Fruit fly (Drosophila melanogaster) whole organism, pupa: ENCODE results near the gene CG17260.

Experiments
- CG10348 ChIP-seq: fragments of 200-800 bp; sonication (Bioruptor generic); IDR thresholded peaks from 2 replicates; pipeline ENCODE4 v1.3.6; 2022; ENCODE audit warnings: missing biosample characterization, missing genetic modification characterization
- CG12605 ChIP-seq: fragments of 200-800 bp; sonication (Bioruptor generic); IDR thresholded peaks from 2 replicates; pipeline ENCODE4 v1.3.6; 2022; ENCODE audit warnings: missing biosample characterization, missing genetic modification characterization
- CG13204 ChIP-seq: fragments of 200-800 bp; sonication (Bioruptor generic); optimal IDR thresholded peaks from 2 replicates; lab custom pipeline; 2018; ENCODE audit warnings: missing biosample characterization, mild to moderate bottlenecking, missing genetic modification characterization, moderate library complexity
- CG14655 ChIP-seq: fragments of 200-800 bp; sonication (Bioruptor generic); optimal IDR thresholded peaks from 3 replicates; lab custom pipeline; 2017; ENCODE audit warnings: mild to moderate bottlenecking, missing biosample characterization, missing genetic modification reagents, missing genetic modification characterization
- CG15710 ChIP-seq: fragments of 200-800 bp; sonication (Bioruptor generic); optimal IDR thresholded peaks from 2 replicates; lab custom pipeline; 2018; ENCODE audit warnings: missing biosample characterization, mild to moderate bottlenecking, missing genetic modification characterization, moderate library complexity
- CG17806 ChIP-seq: fragments of 200-800 bp; sonication (Bioruptor generic); optimal IDR thresholded peaks from 2 replicates; lab custom pipeline; 2018; ENCODE audit warnings: missing biosample characterization, mild to moderate bottlenecking, missing genetic modification characterization, moderate library complexity
- CG32121 ChIP-seq: fragments of 200-800 bp; sonication (Bioruptor generic); IDR thresholded peaks from 2 replicates; pipeline ENCODE4 v1.3.6; 2022; ENCODE audit warnings: missing biosample characterization, missing genetic modification characterization
- CG34367 ChIP-seq: fragments of 200-800 bp; sonication (Bioruptor generic); optimal IDR thresholded peaks from 2 replicates; lab custom pipeline; 2018; ENCODE audit warnings: missing biosample characterization, mild to moderate bottlenecking, missing genetic modification characterization
- CG4496 ChIP-seq: fragments of 200-800 bp; sonication (Bioruptor generic); IDR thresholded peaks from 3 replicates; pipeline ENCODE4 v1.3.6; 2022; ENCODE audit warnings: missing biosample characterization, missing genetic modification characterization
- CG8159 ChIP-seq: fragments of 200-800 bp; sonication (Bioruptor generic); optimal IDR thresholded peaks from 3 replicates; lab custom pipeline; 2018; ENCODE audit warnings: missing biosample characterization, mild to moderate bottlenecking, missing genetic modification characterization, moderate library complexity
- CG8301 ChIP-seq: fragments of 200-800 bp; sonication (Bioruptor generic); optimal IDR thresholded peaks from 2 replicates; lab custom pipeline; 2018; ENCODE audit warnings: missing biosample characterization, mild to moderate bottlenecking, missing genetic modification characterization
- CG9948 ChIP-seq: fragments of 200-800 bp; sonication (Bioruptor generic); optimal IDR thresholded peaks from 2 replicates; lab custom pipeline; 2018; ENCODE audit warnings: missing biosample characterization, mild to moderate bottlenecking, missing genetic modification characterization, moderate library complexity
- D1 ChIP-seq: fragments of 200-800 bp; sonication (Bioruptor generic); optimal IDR thresholded peaks from 2 replicates; lab custom pipeline; 2018; ENCODE audit warnings: missing biosample characterization, mild to moderate bottlenecking, missing genetic modification characterization, moderate library complexity
- EcR ChIP-seq: fragments of 200-800 bp; sonication (Bioruptor generic); optimal IDR thresholded peaks from 3 replicates; lab custom pipeline; 2019; ENCODE audit warnings: missing biosample characterization, missing genetic modification characterization, mild to moderate bottlenecking, moderate library complexity, missing genetic modification reagents
- Ets98B ChIP-seq: fragments of 200-800 bp; sonication (Bioruptor generic); IDR thresholded peaks from 2 replicates; pipeline ENCODE4 v1.3.6; 2022; ENCODE audit warnings: missing biosample characterization, missing genetic modification characterization
- Pif1A ChIP-seq: fragments of 200-800 bp; sonication (Bioruptor generic); optimal IDR thresholded peaks from 3 replicates; lab custom pipeline; 2016; ENCODE audit warnings: missing biosample characterization, missing genetic modification characterization
- Pif1B ChIP-seq: fragments of 200-800 bp; sonication (Bioruptor generic); optimal IDR thresholded peaks from 3 replicates; lab custom pipeline; 2016; ENCODE audit warnings: missing biosample characterization, missing genetic modification characterization
- Snoo ChIP-seq: fragments of 200-800 bp; sonication (Bioruptor generic); optimal IDR thresholded peaks from 3 replicates; lab custom pipeline; 2017; ENCODE audit warnings: missing biosample characterization, mild to moderate bottlenecking, missing genetic modification characterization, inconsistent platforms
- fd96Ca ChIP-seq: fragments of 200-800 bp; sonication (Bioruptor generic); IDR thresholded peaks from 3 replicates; pipeline ENCODE4 v1.3.6; 2022; ENCODE audit warnings: missing biosample characterization, missing genetic modification characterization
- gl ChIP-seq: fragments of 200-800 bp; sonication (Bioruptor generic); optimal IDR thresholded peaks from 2 replicates; lab custom pipeline; 2018; ENCODE audit warnings: missing biosample characterization, mild to moderate bottlenecking, missing genetic modification characterization
- rn ChIP-seq: fragments of 200-800 bp; sonication (Bioruptor generic); IDR thresholded peaks from 2 replicates; pipeline ENCODE4 v1.3.6; 2022; ENCODE audit warnings: missing biosample characterization, missing genetic modification characterization

The CG17260 gene

DNA sequence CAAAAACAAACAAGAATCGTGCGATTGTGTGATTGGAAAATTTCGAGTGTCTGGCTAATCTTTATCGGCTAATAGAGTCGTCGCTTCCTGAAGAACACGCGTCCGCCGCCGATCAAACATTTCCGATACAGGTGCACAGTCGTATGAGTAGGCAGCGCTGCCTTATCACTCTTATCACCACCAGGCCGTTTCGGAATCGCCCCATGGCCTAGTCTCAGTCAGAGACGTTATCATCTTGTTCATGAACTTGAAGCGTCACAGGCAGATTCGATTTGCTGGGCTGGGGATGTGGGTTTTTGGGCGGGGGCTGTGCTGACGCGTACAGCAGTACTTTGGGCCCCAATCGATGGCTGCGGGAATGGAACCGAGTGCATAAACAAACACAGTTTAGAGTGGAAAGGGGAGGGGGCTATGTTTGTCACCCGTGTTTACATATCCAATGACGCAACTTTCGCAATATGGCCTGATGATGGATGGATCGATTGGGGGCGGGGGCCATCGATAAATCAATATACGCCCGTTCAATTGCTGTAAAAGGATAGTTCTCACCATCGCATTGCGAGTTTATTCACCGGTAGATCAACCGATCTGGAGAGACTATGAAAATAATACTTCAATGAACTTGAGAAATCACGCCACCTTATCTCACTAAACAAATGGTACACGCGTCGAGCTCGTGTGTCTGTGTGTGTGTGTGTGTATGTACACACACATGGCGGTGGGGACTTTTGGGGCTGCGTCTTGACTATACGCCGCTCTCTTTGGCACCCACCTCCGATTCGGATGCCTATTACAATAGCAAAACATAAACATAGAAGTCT, 21.1 kb downstream of the CG17260 start:
- TF ChIP-seq Pif1A (GFP tag; lab: Kevin White, UChicago) (no peak), EcR (GFP tag; lab: Kevin White, UChicago) (peak; percentile 0)

DNA sequence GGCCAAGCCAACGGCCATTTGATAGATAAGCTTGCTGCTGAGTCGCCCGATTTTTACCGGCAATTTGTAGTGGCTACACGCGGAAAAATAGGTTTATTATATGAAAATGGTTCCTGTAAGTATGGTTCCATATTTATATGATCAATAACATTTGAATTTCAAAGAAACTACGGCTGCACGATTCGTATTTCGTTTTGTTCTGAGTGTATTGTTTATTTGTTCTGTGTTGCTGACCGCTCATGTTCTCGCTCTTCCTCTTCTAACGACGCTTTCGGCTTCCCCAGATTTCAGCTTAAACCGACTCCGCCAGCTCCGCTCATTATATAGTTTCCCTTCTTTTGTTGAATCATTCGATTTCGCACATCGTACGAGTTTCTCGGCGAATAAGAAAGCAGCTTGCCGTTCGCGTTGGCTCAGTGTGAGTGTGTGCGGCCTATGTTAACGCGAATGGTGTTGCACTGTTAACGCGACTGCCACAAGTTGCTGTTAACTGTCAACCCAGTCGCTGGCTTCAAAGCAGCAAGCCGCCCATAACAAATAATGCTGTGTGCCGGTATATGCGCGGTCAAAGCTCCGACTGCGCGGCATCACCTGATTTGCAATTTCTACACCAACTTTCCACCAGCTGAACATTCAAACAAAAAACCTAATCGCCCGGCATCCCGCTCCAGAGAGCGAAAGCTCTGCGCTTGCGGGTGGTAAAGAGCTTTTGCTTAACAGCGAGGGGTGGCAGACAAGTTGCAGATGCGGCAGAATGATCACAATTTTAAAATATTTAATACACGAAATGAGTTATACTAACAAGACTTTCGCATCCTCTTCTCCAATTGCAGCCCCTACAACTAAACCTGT, 22.0 kb downstream of the CG17260 start:
- peak; percentile 36 for TF ChIP-seq Ets98B (GFP tag; lab: Robert Waterston, UW)
- no peak for TF ChIP-seq CG10348 (GFP tag; lab: Robert Waterston, UW)
- peak; percentile 29; the same call in 1 of the 2 replicates for TF ChIP-seq CG12605 (GFP tag; lab: Robert Waterston, UW)
- peak; percentile 69; the same call in 2 of the 3 replicates for TF ChIP-seq fd96Ca (GFP tag; lab: Robert Waterston, UW)
- no peak for TF ChIP-seq CG9948
- peak; percentile 52; the same call in 2 of the 3 replicates for TF ChIP-seq CG4496 (GFP tag; lab: Robert Waterston, UW)
- TF ChIP-seq D1 (tag; lab: Kevin White, UChicago), result no peak

DNA sequence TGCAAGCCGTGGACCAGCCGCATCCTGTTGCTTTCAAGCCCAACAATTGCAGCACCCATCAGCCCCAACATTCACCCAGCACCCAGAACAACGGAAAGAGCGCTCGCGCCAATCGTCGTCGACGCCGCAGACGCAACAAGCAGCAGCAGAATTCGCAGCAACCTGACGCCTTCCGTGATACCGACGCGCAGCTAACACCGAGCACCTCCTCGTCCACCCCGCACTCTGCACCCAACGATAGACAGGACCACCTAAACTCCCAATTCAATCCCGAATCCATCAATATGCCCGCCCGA, 22.5 kb downstream of the CG17260 start:
- TF ChIP-seq CG8301 (tag; lab: Kevin White, UChicago) (no peak), CG12605 (GFP tag; lab: Robert Waterston, UW) (no peak), rn (no peak), D1 (tag; lab: Kevin White, UChicago) (no peak), CG34367 (tag; lab: Kevin White, UChicago) (no peak), gl (tag; lab: Kevin White, UChicago) (no peak), CG32121 (no peak)

DNA sequence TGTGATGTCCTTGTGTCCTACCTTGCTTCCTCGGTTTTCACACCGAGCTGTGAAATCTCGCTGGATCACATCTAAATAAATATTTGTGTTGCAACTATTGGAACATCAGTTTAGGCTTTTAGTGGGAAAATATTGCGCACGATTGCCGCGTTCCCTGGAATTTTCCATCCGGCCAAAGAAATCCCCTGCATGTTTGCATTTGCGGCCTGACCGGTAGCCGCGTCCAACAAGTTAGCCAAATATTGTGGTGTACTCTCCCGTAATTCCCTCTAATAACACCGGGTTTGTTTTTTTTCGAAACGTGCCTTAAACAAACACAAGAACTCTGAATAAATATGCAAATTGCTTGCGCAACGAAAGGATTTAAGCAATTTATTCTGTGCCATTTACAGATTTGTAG, 41.7 kb downstream of the CG17260 start:
- no peak for TF ChIP-seq CG34367 (tag; lab: Kevin White, UChicago)
- TF ChIP-seq fd96Ca (GFP tag; lab: Robert Waterston, UW), result no peak
- TF ChIP-seq CG8301 (tag; lab: Kevin White, UChicago), result no peak
- no peak for TF ChIP-seq EcR (GFP tag; lab: Kevin White, UChicago)

DNA sequence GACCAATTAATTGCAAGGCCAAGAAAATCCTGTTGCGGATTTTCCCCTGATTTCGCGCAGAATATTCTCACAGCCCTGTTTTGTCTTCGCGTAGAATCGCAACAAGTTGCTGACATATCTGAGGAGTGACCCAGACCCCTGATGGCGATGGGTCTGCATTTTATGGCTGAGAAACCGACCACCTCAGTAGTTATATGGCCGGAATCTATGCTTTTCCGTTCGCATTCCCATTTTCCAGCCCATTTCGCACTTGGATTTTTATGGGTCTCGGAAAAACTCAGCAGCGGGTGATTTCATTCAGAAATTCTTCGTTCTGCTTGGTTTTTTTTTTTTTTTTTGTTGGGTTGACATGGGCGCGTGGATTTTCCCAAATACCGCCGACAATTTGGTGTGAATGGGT, 45.9 kb downstream of the CG17260 start:
- no peak for TF ChIP-seq gl (tag; lab: Kevin White, UChicago)
- no peak for TF ChIP-seq Pif1B
- no peak for TF ChIP-seq CG8159 (tag; lab: Kevin White, UChicago)
- no peak for TF ChIP-seq CG15710 (tag; lab: Kevin White, UChicago)
- no peak for TF ChIP-seq CG32121
- TF ChIP-seq CG14655 (GFP tag; lab: Kevin White, UChicago), result no peak
- TF ChIP-seq D1 (tag; lab: Kevin White, UChicago), result no peak
- no peak for TF ChIP-seq CG9948
- TF ChIP-seq CG13204 (GFP tag; lab: Kevin White, UChicago), result no peak
- no peak for TF ChIP-seq CG4496 (GFP tag; lab: Robert Waterston, UW)
- TF ChIP-seq CG12605 (GFP tag; lab: Robert Waterston, UW), result no peak
- TF ChIP-seq CG8301 (tag; lab: Kevin White, UChicago), result no peak
- no peak for TF ChIP-seq EcR (GFP tag; lab: Kevin White, UChicago)
- TF ChIP-seq CG17806 (tag; lab: Kevin White, UChicago), result no peak
- no peak for TF ChIP-seq Snoo (tag; lab: Kevin White, UChicago)
- TF ChIP-seq rn, result no peak

- TF ChIP-seq gl (tag; lab: Kevin White, UChicago) (no peak), CG4496 (GFP tag; lab: Robert Waterston, UW) (0 out of 3 replicates have a peak, but pooled peaks have one; percentile 23), fd96Ca (GFP tag; lab: Robert Waterston, UW) (0 out of 3 replicates have a peak, but pooled peaks have one; percentile 37), CG32121 (peak; percentile 29; the same call in 1 of the 2 replicates)
Measured at dm6 chr2L:3083510-3083909, 46.5 kb downstream of the CG17260 start.

DNA sequence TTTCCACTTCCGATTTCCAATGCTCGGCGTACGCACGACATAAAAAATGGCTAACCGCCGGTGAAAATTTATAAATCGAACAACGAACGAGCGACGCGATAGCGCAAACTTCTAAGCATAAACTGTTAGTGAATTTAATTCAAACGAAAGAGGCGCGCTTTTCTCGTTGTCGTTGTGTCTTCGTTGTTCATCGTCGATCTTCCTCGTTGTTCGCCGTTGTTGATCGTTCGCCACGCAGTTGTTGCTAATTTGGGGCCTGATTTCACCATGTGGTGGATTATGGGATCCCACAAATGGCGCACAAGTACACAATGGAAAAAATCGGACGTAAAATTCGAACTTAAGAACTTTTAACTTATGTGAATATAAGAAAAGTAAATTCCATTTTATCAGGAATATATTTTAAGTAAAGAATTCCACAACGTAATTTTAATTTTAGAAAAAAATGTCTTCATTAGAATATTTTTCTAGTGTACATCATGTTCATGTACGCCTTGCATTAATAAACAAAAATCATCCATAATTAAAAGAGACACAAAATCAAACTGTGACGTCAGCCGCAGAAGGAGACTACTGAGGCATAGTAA, 49.4 kb downstream of the CG17260 start:
- TF ChIP-seq CG13204 (GFP tag; lab: Kevin White, UChicago) (no peak), Snoo (tag; lab: Kevin White, UChicago) (no peak), Pif1A (GFP tag; lab: Kevin White, UChicago) (peak; percentile 46), CG15710 (tag; lab: Kevin White, UChicago) (peak; percentile 35), CG12605 (GFP tag; lab: Robert Waterston, UW) (peak; percentile 77), Ets98B (GFP tag; lab: Robert Waterston, UW) (peak; percentile 73; the same call in 1 of the 2 replicates), CG4496 (GFP tag; lab: Robert Waterston, UW) (peak; percentile 77; the same call in 2 of the 3 replicates), CG17806 (tag; lab: Kevin White, UChicago) (peak; percentile 21), CG10348 (GFP tag; lab: Robert Waterston, UW) (0 out of 2 replicates have a peak, but pooled peaks have one; percentile 29), CG8301 (tag; lab: Kevin White, UChicago) (peak; percentile 63), rn (no peak), CG9948 (no peak), fd96Ca (GFP tag; lab: Robert Waterston, UW) (0 out of 3 replicates have a peak, but pooled peaks have one; percentile 18), Pif1B (peak; percentile 17), D1 (tag; lab: Kevin White, UChicago) (no peak), EcR (GFP tag; lab: Kevin White, UChicago) (no peak), CG32121 (peak; percentile 84), gl (tag; lab: Kevin White, UChicago) (no peak), CG8159 (tag; lab: Kevin White, UChicago) (peak; percentile 44), CG14655 (GFP tag; lab: Kevin White, UChicago) (peak; percentile 59), CG34367 (tag; lab: Kevin White, UChicago) (no peak)
- TF ChIP-seq, all 21 proteins: peak for 13
